Fruit fly (Drosophila melanogaster): ENCODE measurements around the gene Rheb.

Rheb gene

DNA sequence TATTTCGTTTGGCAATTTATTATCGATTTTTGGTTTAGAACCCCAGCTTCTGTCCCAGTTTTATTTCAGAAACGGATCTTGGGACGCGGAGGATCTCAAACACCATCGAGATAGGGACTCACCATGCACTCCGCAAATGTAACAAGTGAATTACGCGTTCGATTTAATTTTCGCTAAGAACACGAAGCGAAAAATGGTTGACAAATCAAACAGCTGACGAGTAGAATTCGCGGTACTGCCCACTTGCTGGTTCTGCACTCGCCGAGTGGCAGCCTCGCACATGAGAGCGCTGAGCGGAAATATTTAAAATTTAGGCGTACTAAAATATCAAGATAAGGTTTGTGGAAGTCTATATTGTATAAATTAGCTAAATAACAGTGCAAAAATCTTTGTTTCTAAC is 5.3 kb upstream of the Rheb start, which contains the start of gene Pi4KIIalpha (continued):
- no peak for TF ChIP-seq Lpt (GFP tag; optimal IDR thresholded peaks at IDR 0.05)
- TF ChIP-seq E2f2 (GFP tag; IDR thresholded peaks at IDR 0.05) = peak; percentile 93
- TF ChIP-seq CG13287 (GFP tag; IDR thresholded peaks at IDR 0.05; ENCODE audit: partially characterized antibody) = peak; percentile 54
- no peak for TF ChIP-seq Ravus (GFP tag; IDR thresholded peaks at IDR 0.05)
- TF ChIP-seq ATbp (GFP tag; optimal IDR thresholded peaks at IDR 0.05) = no peak
- no peak for TF ChIP-seq H2.0 (GFP tag; IDR thresholded peaks at IDR 0.05)
- peak; percentile 59 for TF ChIP-seq Dref (GFP tag; IDR thresholded peaks at IDR 0.05)
- peak; percentile 69 for TF ChIP-seq phol (tag; optimal IDR thresholded peaks at IDR 0.05)
- TF ChIP-seq CG8765 (GFP tag; IDR thresholded peaks at IDR 0.05) = no peak
- no peak for TF ChIP-seq dmrt11E (tag; optimal IDR thresholded peaks at IDR 0.05)
- no peak for TF ChIP-seq Spps (tag; optimal IDR thresholded peaks at IDR 0.05)
- TF ChIP-seq cato (GFP tag; optimal IDR thresholded peaks at IDR 0.05; ENCODE audit: borderline replicate concordance) = no peak
- no peak for TF ChIP-seq CG3838 (GFP tag; optimal IDR thresholded peaks at IDR 0.05)
- TF ChIP-seq hb (GFP tag; IDR thresholded peaks at IDR 0.05; ENCODE audit: partially characterized antibody) = no peak
- TF ChIP-seq row (GFP tag; IDR thresholded peaks at IDR 0.05) = no peak
- TF ChIP-seq ro (GFP tag; IDR thresholded peaks at IDR 0.05) = no peak
- TF ChIP-seq CG11247 (GFP tag; IDR thresholded peaks at IDR 0.05) = no peak

DNA sequence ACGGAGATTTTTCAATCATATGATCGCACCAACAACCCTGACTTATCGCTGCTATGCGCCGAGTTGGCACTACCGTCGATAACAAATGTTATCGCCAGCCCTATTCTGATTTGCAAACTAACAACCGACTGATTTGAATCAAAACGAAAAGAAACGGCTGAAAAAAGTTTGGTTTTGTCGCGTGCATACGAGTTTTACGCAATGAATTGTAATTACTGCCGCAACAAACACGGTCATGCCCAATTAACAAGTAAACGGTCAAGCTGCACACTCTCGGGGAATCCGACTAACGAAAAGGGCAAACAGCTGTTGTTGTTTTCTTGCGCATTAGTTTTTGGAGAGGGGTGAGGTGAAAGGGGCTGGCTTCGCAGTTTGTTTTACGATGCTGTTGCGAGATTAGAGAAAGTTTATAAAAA is 3.9 kb upstream of the Rheb start, which contains the start of the genes CG14671 and CG12746:
CG14671 (minus strand) TSS at position 41 of the 416 bp plus-strand sequence.
CG12746 (plus strand) TSS at position 91 of the 416 bp plus-strand sequence.
- no peak for TF ChIP-seq CG9609 (GFP tag; optimal IDR thresholded peaks at IDR 0.05)
- no peak for TF ChIP-seq Gug (GFP tag; IDR thresholded peaks at IDR 0.05)
- TF ChIP-seq mirr (GFP tag; optimal IDR thresholded peaks at IDR 0.05) = peak; percentile 22
- TF ChIP-seq CG4404 (GFP tag; IDR thresholded peaks at IDR 0.05) = no peak
- TF ChIP-seq pzg (GFP tag; optimal IDR thresholded peaks at IDR 0.05) = peak; percentile 63
- TF ChIP-seq D19B (GFP tag; optimal IDR thresholded peaks at IDR 0.05) = no peak
- TF ChIP-seq fd64A (GFP tag; optimal IDR thresholded peaks at IDR 0.05) = peak; percentile 4
- no peak for TF ChIP-seq ham (GFP tag; IDR thresholded peaks at IDR 0.05)
- peak; percentile 4 for TF ChIP-seq Sry-δ (GFP tag; optimal IDR thresholded peaks at IDR 0.05)
- no peak for TF ChIP-seq CG13624 (GFP tag; optimal IDR thresholded peaks at IDR 0.05)
- TF ChIP-seq sqz (GFP tag; optimal IDR thresholded peaks at IDR 0.05) = no peak
- no peak for TF ChIP-seq HHEX (GFP tag; optimal IDR thresholded peaks at IDR 0.05)
- peak; percentile 30 for TF ChIP-seq CG9797 (GFP tag; optimal IDR thresholded peaks at IDR 0.05)
- TF ChIP-seq CoRest (tag; optimal IDR thresholded peaks at IDR 0.05) = peak; percentile 13
- TF ChIP-seq Aef1 (GFP tag; IDR thresholded peaks at IDR 0.05) = 0 out of 3 replicates have a peak, but pooled peaks have one; percentile 21
- TF ChIP-seq crp (GFP tag; optimal IDR thresholded peaks at IDR 0.05) = peak; percentile 68 to 96
- TF ChIP-seq bbx (GFP tag; IDR thresholded peaks at IDR 0.05; ENCODE audit: partially characterized antibody) = peak; percentile 29; the same call in 1 of the 2 replicates
- TF ChIP-seq stwl (tag; optimal IDR thresholded peaks at IDR 0.05) = peak; percentile 35
- 0 out of 3 replicates have a peak, but pooled peaks have one; percentile 7 for TF ChIP-seq otp (GFP tag; IDR thresholded peaks at IDR 0.05)
- TF ChIP-seq HmgZ (tag; optimal IDR thresholded peaks at IDR 0.05) = peak; percentile 34
- no peak for TF ChIP-seq Atf-2 (GFP tag; optimal IDR thresholded peaks at IDR 0.05)
- peak; percentile 4 for TF ChIP-seq nom (GFP tag; optimal IDR thresholded peaks at IDR 0.05)
- TF ChIP-seq Dll (GFP tag; IDR thresholded peaks at IDR 0.05; ENCODE audit: partially characterized antibody) = peak; percentile 51; the same call in 2 of the 4 replicates
- TF ChIP-seq nmo (GFP tag; optimal IDR thresholded peaks at IDR 0.05) = peak; percentile 34
- no peak for TF ChIP-seq CG12219 (GFP tag; optimal IDR thresholded peaks at IDR 0.05)
- TF ChIP-seq BEAF-32 (GFP tag; optimal IDR thresholded peaks at IDR 0.05) = peak; percentile 28
- TF ChIP-seq CG3847 (GFP tag; IDR thresholded peaks at IDR 0.05) = 0 out of 2 replicates have a peak, but pooled peaks have one; percentile 18
- TF ChIP-seq unc-4 (GFP tag; IDR thresholded peaks at IDR 0.05; ENCODE audit: partially characterized antibody) = 0 out of 2 replicates have a peak, but pooled peaks have one; percentile 41
- TF ChIP-seq CG11723 (GFP tag; optimal IDR thresholded peaks at IDR 0.05) = no peak
- TF ChIP-seq dysf (GFP tag; IDR thresholded peaks at IDR 0.05) = no peak
- no peak for TF ChIP-seq CG8765 (GFP tag; IDR thresholded peaks at IDR 0.05)
- TF ChIP-seq CG34224 (GFP tag; IDR thresholded peaks at IDR 0.05; ENCODE audit: partially characterized antibody) = 0 out of 3 replicates have a peak, but pooled peaks have one; percentile 27
- no peak for TF ChIP-seq sim (GFP tag; IDR thresholded peaks at IDR 0.05)
